Fruit fly (Drosophila melanogaster) whole organism, adult: Measurements from ENCODE around the gene CG7724.
A peak's percentile ranks its signal among the peaks of the same experiment; 100 is the strongest.

Experiments used
- CG11617 ChIP-seq: fragments of 200-800 bp; sonication (Bioruptor generic); optimal IDR thresholded peaks from 2 replicates; lab custom pipeline; 2017; ENCODE audit warnings: mild to moderate bottlenecking, missing biosample characterization, missing genetic modification reagents, missing genetic modification characterization
- CG12768 ChIP-seq: fragments of 200-800 bp; sonication (Bioruptor generic); optimal IDR thresholded peaks from 2 replicates; lab custom pipeline; 2017; ENCODE audit warnings: missing biosample characterization, missing genetic modification characterization, mild to moderate bottlenecking, moderate library complexity, missing genetic modification reagents
- CG14711 ChIP-seq: fragments of 200-800 bp; sonication (Bioruptor generic); optimal IDR thresholded peaks from 2 replicates; lab custom pipeline; 2018; ENCODE audit warnings: missing biosample characterization, mild to moderate bottlenecking, missing genetic modification characterization, moderate library complexity
- CG1620 ChIP-seq: fragments of 200-800 bp; sonication (Bioruptor generic); optimal IDR thresholded peaks from 2 replicates; lab custom pipeline; 2016; ENCODE audit warnings: missing biosample characterization, missing genetic modification characterization
- CG33017 ChIP-seq: fragments of 200-800 bp; sonication (Bioruptor generic); optimal IDR thresholded peaks from 2 replicates; lab custom pipeline; 2018; ENCODE audit warnings: missing biosample characterization, mild to moderate bottlenecking, missing genetic modification characterization, moderate library complexity
- CG5204 ChIP-seq: fragments of 200-800 bp; sonication (Bioruptor generic); optimal IDR thresholded peaks from 2 replicates; lab custom pipeline; 2016; ENCODE audit warnings: missing biosample characterization, missing genetic modification characterization
- CG7045 ChIP-seq: fragments of 200-800 bp; sonication (Bioruptor generic); optimal IDR thresholded peaks from 2 replicates; lab custom pipeline; 2017; ENCODE audit warnings: missing biosample characterization, mild to moderate bottlenecking, missing genetic modification characterization
- CG7101 ChIP-seq: fragments of 200-800 bp; sonication (Bioruptor generic); optimal IDR thresholded peaks from 2 replicates; lab custom pipeline; 2018; ENCODE audit warnings: missing biosample characterization, mild to moderate bottlenecking, missing genetic modification characterization, moderate library complexity
- Clk ChIP-seq: fragments of 200-800 bp; sonication (Bioruptor generic); optimal IDR thresholded peaks from 2 replicates; lab custom pipeline; 2017; ENCODE audit warnings: missing biosample characterization, missing genetic modification characterization
- Crg-1 ChIP-seq: fragments of 200-800 bp; sonication (Bioruptor generic); optimal IDR thresholded peaks from 2 replicates; lab custom pipeline; 2016; ENCODE audit warnings: missing biosample characterization, missing genetic modification characterization
- Hr96 ChIP-seq: fragments of 200-800 bp; sonication (Bioruptor generic); optimal IDR thresholded peaks from 2 replicates; lab custom pipeline; 2016; ENCODE audit warnings: missing biosample characterization, missing genetic modification characterization
- Mnt ChIP-seq: fragments of 200-800 bp; sonication (Bioruptor generic); optimal IDR thresholded peaks from 2 replicates; lab custom pipeline; 2016; ENCODE audit warnings: missing biosample characterization, mild to moderate bottlenecking, missing genetic modification characterization
- bab1 ChIP-seq: fragments of 200-800 bp; sonication (Bioruptor generic); optimal IDR thresholded peaks from 3 replicates; lab custom pipeline; 2019; ENCODE audit warnings: missing biosample characterization, mild to moderate bottlenecking, missing genetic modification characterization, moderate library complexity
- cic ChIP-seq: fragments of 200-800 bp; sonication (Bioruptor generic); optimal IDR thresholded peaks from 2 replicates; lab custom pipeline; 2017; ENCODE audit warnings: missing biosample characterization, mild to moderate bottlenecking, missing genetic modification characterization, moderate library complexity
- cnc ChIP-seq, 2 experiments: fragments of >200 bp; optimal IDR thresholded peaks; 2 replicates each; lab custom pipeline; 2017
- kay ChIP-seq: fragments of 200-800 bp; sonication (Bioruptor generic); peaks from one replicate; lab custom pipeline; 2016; ENCODE audit warnings: missing biosample characterization, missing genetic modification characterization, borderline replicate concordance
- ovo ChIP-seq: fragments of 200-800 bp; sonication (Bioruptor generic); optimal IDR thresholded peaks from 2 replicates; lab custom pipeline; 2016; ENCODE audit warnings: missing biosample characterization, missing genetic modification characterization
- pad ChIP-seq: fragments of 200-800 bp; sonication (Bioruptor generic); optimal IDR thresholded peaks from 3 replicates; lab custom pipeline; 2017; ENCODE audit warnings: missing biosample characterization, missing genetic modification characterization, mild to moderate bottlenecking, moderate library complexity, missing genetic modification reagents
- tj ChIP-seq: fragments of 200-800 bp; sonication (Bioruptor generic); optimal IDR thresholded peaks from 3 replicates; lab custom pipeline; 2017; ENCODE audit warnings: missing biosample characterization, mild to moderate bottlenecking, missing genetic modification characterization, moderate library complexity
- toe ChIP-seq: fragments of 200-800 bp; sonication (Bioruptor generic); optimal IDR thresholded peaks from 2 replicates; lab custom pipeline; 2016; ENCODE audit warnings: missing biosample characterization, missing genetic modification characterization

Gene CG7724

dm6 chr3L:17055467-17055877, at the start of gene CG7724:
TSS of gene CG7724 (plus strand) at chr3L:17055613.
- TF ChIP-seq toe (GFP tag; lab: Kevin White, UChicago) (no peak), CG7101 (tag; lab: Kevin White, UChicago) (no peak), CG7045 (GFP tag; lab: Kevin White, UChicago) (no peak), kay (GFP tag; lab: Kevin White, UChicago) (no peak), ovo (GFP tag; lab: Kevin White, UChicago) (no peak), Crg-1 (GFP tag; lab: Kevin White, UChicago) (no peak), bab1 (GFP tag; lab: Kevin White, UChicago) (no peak), pad (GFP tag; lab: Kevin White, UChicago) (no peak), CG12768 (GFP tag; lab: Kevin White, UChicago) (no peak), Clk (GFP tag; lab: Kevin White, UChicago) (no peak), CG33017 (tag; lab: Kevin White, UChicago) (no peak), Mnt (GFP tag; lab: Kevin White, UChicago) (no peak), tj (GFP tag; lab: Kevin White, UChicago) (no peak)

DNA sequence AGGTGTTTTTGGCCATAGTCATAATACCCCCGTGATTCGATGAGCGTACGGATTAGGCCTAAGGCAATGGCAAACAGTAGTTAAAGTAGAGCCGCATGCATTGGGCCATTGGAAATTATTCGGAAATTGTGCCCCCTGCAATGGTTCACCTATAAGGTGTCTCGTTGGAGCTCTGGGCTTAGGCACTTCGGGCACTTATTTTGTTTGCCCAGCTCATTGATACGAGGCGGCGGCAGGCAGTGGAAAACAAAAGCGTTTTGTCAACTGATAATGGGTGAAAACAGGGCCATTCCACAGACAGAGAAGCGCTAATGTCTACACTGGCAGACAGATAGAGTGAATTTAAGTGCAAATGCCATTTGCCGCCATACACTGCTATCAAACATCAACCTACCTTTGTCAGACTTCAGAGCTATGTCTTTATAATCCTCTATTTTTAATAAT, 49.1 kb upstream of the CG7724 start:
- TF ChIP-seq CG7045 (GFP tag; lab: Kevin White, UChicago) = no peak
- TF ChIP-seq CG1620 = peak; percentile 37
- no peak for TF ChIP-seq CG33017 (tag; lab: Kevin White, UChicago)
- TF ChIP-seq ovo (GFP tag; lab: Kevin White, UChicago) = peak; percentile 15
- peak; percentile 24 for TF ChIP-seq Mnt (GFP tag; lab: Kevin White, UChicago)
- no peak for TF ChIP-seq CG7101 (tag; lab: Kevin White, UChicago)
- TF ChIP-seq toe (GFP tag; lab: Kevin White, UChicago) = peak; percentile 39
- TF ChIP-seq CG14711 (tag; lab: Kevin White, UChicago) = no peak
- peak; percentile 29 for TF ChIP-seq Clk (GFP tag; lab: Kevin White, UChicago)
- TF ChIP-seq Hr96 (GFP tag; lab: Kevin White, UChicago) = no peak
- no peak for TF ChIP-seq Crg-1 (GFP tag; lab: Kevin White, UChicago)
- TF ChIP-seq CG11617 (GFP tag; lab: Kevin White, UChicago) = no peak
- no peak for TF ChIP-seq cnc (optimal IDR thresholded peaks at IDR 0.05; lab: Kevin White, UChicago)
- no peak for TF ChIP-seq tj (GFP tag; lab: Kevin White, UChicago)
- peak; percentile 78 for TF ChIP-seq cic (GFP tag; lab: Kevin White, UChicago)
- TF ChIP-seq bab1 (GFP tag; lab: Kevin White, UChicago) = no peak
- TF ChIP-seq pad (GFP tag; lab: Kevin White, UChicago) = no peak
- TF ChIP-seq CG12768 (GFP tag; lab: Kevin White, UChicago) = peak; percentile 47
- TF ChIP-seq CG5204 = no peak
- no peak for TF ChIP-seq kay (GFP tag; lab: Kevin White, UChicago)

DNA sequence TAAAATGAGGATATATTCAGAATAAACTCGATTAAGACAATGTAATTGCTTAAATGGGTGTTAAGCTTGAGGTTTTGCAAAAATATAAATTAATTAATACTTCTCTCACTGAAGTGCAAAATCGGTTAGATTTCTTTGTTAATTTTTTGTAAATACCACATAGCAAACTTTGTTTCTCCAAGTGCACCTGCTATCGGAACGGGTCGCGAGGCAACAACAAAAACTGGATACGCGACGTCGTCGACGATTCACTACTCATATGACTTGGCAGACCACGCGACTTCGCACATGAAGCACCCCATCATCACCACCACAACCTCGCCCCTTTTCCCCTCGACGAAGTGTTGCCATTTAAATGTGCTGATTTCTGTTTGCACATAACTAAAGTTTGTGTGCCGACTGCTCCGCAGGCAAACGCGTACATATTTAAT, 48.4 kb upstream of the CG7724 start:
- TF ChIP-seq cnc (optimal IDR thresholded peaks at IDR 0.05; lab: Kevin White, UChicago) (no peak), CG5204 (no peak), bab1 (GFP tag; lab: Kevin White, UChicago) (peak; percentile 18), pad (GFP tag; lab: Kevin White, UChicago) (peak; percentile 16), CG33017 (tag; lab: Kevin White, UChicago) (peak; percentile 46), CG14711 (tag; lab: Kevin White, UChicago) (no peak), Mnt (GFP tag; lab: Kevin White, UChicago) (peak; percentile 82), CG7101 (tag; lab: Kevin White, UChicago) (no peak), CG7045 (GFP tag; lab: Kevin White, UChicago) (peak; percentile 51), ovo (GFP tag; lab: Kevin White, UChicago) (peak; percentile 54), CG11617 (GFP tag; lab: Kevin White, UChicago) (peak; percentile 7), Clk (GFP tag; lab: Kevin White, UChicago) (peak; percentile 54), Crg-1 (GFP tag; lab: Kevin White, UChicago) (no peak), toe (GFP tag; lab: Kevin White, UChicago) (no peak), tj (GFP tag; lab: Kevin White, UChicago) (peak; percentile 75), CG12768 (GFP tag; lab: Kevin White, UChicago) (peak; percentile 63), CG1620 (no peak), cic (GFP tag; lab: Kevin White, UChicago) (peak; percentile 92), kay (GFP tag; lab: Kevin White, UChicago) (peak; percentile 94), Hr96 (GFP tag; lab: Kevin White, UChicago) (no peak)

dm6 chr3L:17007496-17007895, 47.9 kb upstream of the CG7724 start:
- TF ChIP-seq kay (GFP tag; lab: Kevin White, UChicago) = peak; percentile 88
- TF ChIP-seq cic (GFP tag; lab: Kevin White, UChicago) = peak; percentile 7
- no peak for TF ChIP-seq CG5204

DNA sequence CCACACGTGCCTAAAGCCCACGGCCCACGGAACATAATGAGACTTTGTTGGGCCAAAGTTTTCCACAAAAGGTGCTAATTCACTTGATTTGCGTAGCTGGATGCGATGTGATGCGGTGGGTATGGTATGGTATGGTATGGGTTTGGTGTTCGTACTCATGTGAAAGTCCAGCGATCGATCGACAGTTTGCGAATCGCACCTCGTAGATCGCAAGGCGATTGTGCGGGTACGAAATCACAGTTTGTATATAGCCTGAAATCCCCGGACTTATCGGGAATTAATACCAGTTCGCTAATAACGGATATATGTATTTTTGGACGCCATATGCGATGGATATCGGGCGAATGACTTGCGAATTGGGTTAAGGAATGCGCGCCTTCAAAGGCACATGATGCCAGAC, 47.5 kb upstream of the CG7724 start:
- TF ChIP-seq CG33017 (tag; lab: Kevin White, UChicago) = no peak
- peak; percentile 75 for TF ChIP-seq CG12768 (GFP tag; lab: Kevin White, UChicago)
- peak in 1 of 2 experiments; percentile 19 for TF ChIP-seq cnc (optimal IDR thresholded peaks at IDR 0.05; lab: Kevin White, UChicago)
- no peak for TF ChIP-seq ovo (GFP tag; lab: Kevin White, UChicago)
- no peak for TF ChIP-seq Clk (GFP tag; lab: Kevin White, UChicago)
- TF ChIP-seq CG7101 (tag; lab: Kevin White, UChicago) = no peak
- no peak for TF ChIP-seq CG7045 (GFP tag; lab: Kevin White, UChicago)
- no peak for TF ChIP-seq tj (GFP tag; lab: Kevin White, UChicago)
- no peak for TF ChIP-seq CG11617 (GFP tag; lab: Kevin White, UChicago)
- TF ChIP-seq CG14711 (tag; lab: Kevin White, UChicago) = no peak
- TF ChIP-seq CG5204 = no peak
- TF ChIP-seq bab1 (GFP tag; lab: Kevin White, UChicago) = no peak
- no peak for TF ChIP-seq toe (GFP tag; lab: Kevin White, UChicago)
